Worm (Caenorhabditis elegans) whole organism, L4 larva: ENCODE measurements around the gene F12F6.7.

Source experiments
- D1046.2 ChIP-seq: fragments of 200-800 bp; sonication (Bioruptor generic); IDR thresholded peaks from 2 replicates; pipeline ENCODE4 v1.3.6; 2022; ENCODE audit warnings: missing genetic modification characterization, missing compliant biosample characterization
- F37D6.2 ChIP-seq: sonication (generic microtip); optimal IDR thresholded peaks from 2 replicates; lab custom pipeline; 2016; ENCODE audit warnings: mild to moderate bottlenecking, missing genetic modification characterization, missing compliant biosample characterization
- F44E2.7 ChIP-seq: fragments of 200-800 bp; sonication (Bioruptor generic); IDR thresholded peaks from 2 replicates; pipeline ENCODE4 v2.1.2; 2022; ENCODE audit warnings: missing genetic modification characterization, missing compliant biosample characterization
- F49E8.2 ChIP-seq: sonication (generic microtip); optimal IDR thresholded peaks from 2 replicates; lab custom pipeline; 2016; ENCODE audit warnings: missing compliant biosample characterization, mild to moderate bottlenecking, missing genetic modification characterization, borderline replicate concordance
- Y75B8A.6 ChIP-seq: fragments of 200-800 bp; sonication (Bioruptor generic); IDR thresholded peaks from 2 replicates; pipeline ENCODE4 v1.3.6; 2022; ENCODE audit warnings: missing genetic modification reagents, missing genetic modification characterization, missing compliant biosample characterization
- ZK546.5 ChIP-seq, 2 experiments: sonication (generic microtip); optimal IDR thresholded peaks; 2 replicates each; lab custom pipeline; 2017; ENCODE audit warnings: missing biosample characterization in 2 of 2, missing genetic modification characterization in 2 of 2
- aha-1 ChIP-seq: fragments of 150-350 bp; peaks from one replicate; lab custom pipeline; 2014; ENCODE audit warnings: missing biosample characterization, missing genetic modification characterization
- ama-1 ChIP-seq: fragments of 150-350 bp; optimal IDR thresholded peaks from 2 replicates; lab custom pipeline; 2014; ENCODE audit warnings: inconsistent platforms, mixed read lengths
- arid-1 ChIP-seq: fragments of 200-800 bp; sonication (Bioruptor generic); conservative IDR thresholded peaks from 2 replicates; pipeline ENCODE4 v1.3.6; 2022; ENCODE audit warnings: missing genetic modification reagents, missing genetic modification characterization, missing compliant biosample characterization
- ceh-28 ChIP-seq: fragments of 150-350 bp; optimal IDR thresholded peaks from 2 replicates; lab custom pipeline; 2014; ENCODE audit warnings: missing biosample characterization, missing genetic modification reagents, missing genetic modification characterization
- ceh-44 ChIP-seq: fragments of 200-800 bp; sonication (Bioruptor generic); IDR thresholded peaks from 2 replicates; pipeline ENCODE4 v1.3.6; 2022; ENCODE audit warnings: missing genetic modification reagents, missing genetic modification characterization, missing compliant biosample characterization
- ctbp-1 ChIP-seq: fragments of 200-800 bp; sonication (Bioruptor generic); IDR thresholded peaks from 2 replicates; pipeline ENCODE4 v1.3.6; 2022; ENCODE audit warnings: missing genetic modification reagents, missing genetic modification characterization, missing compliant biosample characterization
- daf-16 ChIP-seq, 3 experiments: sonication (generic microtip); optimal IDR thresholded peaks; 2 replicates each; lab custom pipeline; 2016 to 2017; ENCODE audit warnings: missing genetic modification characterization in 3 of 3, missing genetic modification reagents in 3 of 3, mild to moderate bottlenecking in 2 of 3, missing compliant biosample characterization in 2 of 3, missing biosample characterization in 1 of 3, moderate library complexity in 1 of 3
- daf-8 ChIP-seq: fragments of 200-800 bp; sonication (Bioruptor generic); IDR thresholded peaks from 2 replicates; pipeline ENCODE4 v1.3.6; 2022; ENCODE audit warnings: missing genetic modification characterization, missing compliant biosample characterization
- dpl-1 ChIP-seq: fragments of 150-350 bp; optimal IDR thresholded peaks from 2 replicates; lab custom pipeline; 2014; ENCODE audit warnings: missing biosample characterization, missing genetic modification reagents, missing genetic modification characterization
- egl-43 ChIP-seq: fragments of 200-800 bp; sonication (Bioruptor generic); IDR thresholded peaks from 2 replicates; pipeline ENCODE4 v1.3.6; 2022; ENCODE audit warnings: missing genetic modification reagents, missing genetic modification characterization, missing compliant biosample characterization
- gei-8 ChIP-seq: fragments of 200-800 bp; sonication (Bioruptor generic); optimal IDR thresholded peaks from 2 replicates; lab custom pipeline; 2018; ENCODE audit warnings: mild to moderate bottlenecking, missing genetic modification characterization, missing compliant biosample characterization
- hlh-30 ChIP-seq: sonication (generic microtip); optimal IDR thresholded peaks from 2 replicates; lab custom pipeline; 2017; ENCODE audit warnings: antibody characterized with exemption, mild to moderate bottlenecking, missing genetic modification characterization, missing compliant biosample characterization; ENCODE audit not compliant: insufficient read depth
- jun-1 ChIP-seq: fragments of 150-350 bp; optimal IDR thresholded peaks from 2 replicates; lab custom pipeline; 2014; ENCODE audit warnings: missing biosample characterization, missing genetic modification reagents, missing genetic modification characterization
- lin-15B ChIP-seq: fragments of 150-350 bp; sonication (generic microtip); optimal IDR thresholded peaks from 3 replicates; lab custom pipeline; 2014; ENCODE audit warnings: missing biosample characterization, missing genetic modification characterization
- lin-38 ChIP-seq: fragments of 200-800 bp; sonication (Bioruptor generic); IDR thresholded peaks from 2 replicates; pipeline ENCODE4 v1.3.6; 2022; ENCODE audit warnings: missing genetic modification reagents, missing genetic modification characterization, missing compliant biosample characterization
- lsy-2 ChIP-seq, 2 experiments: fragments of 150-350 bp in 1 of 2; sonication (generic microtip) in 1 of 2; optimal IDR thresholded peaks; 2 replicates each; lab custom pipeline; 2014 to 2017; ENCODE audit warnings: missing biosample characterization in 2 of 2, missing genetic modification characterization in 2 of 2
- madf-5 ChIP-seq, 2 experiments: fragments of 200-800 bp; sonication (Bioruptor generic); IDR thresholded peaks; 2 replicates each; pipeline ENCODE4 v1.3.6; 2022; ENCODE audit warnings: missing compliant biosample characterization in 2 of 2, missing genetic modification characterization in 2 of 2
- mdt-29 ChIP-seq: fragments of 200-800 bp; sonication (Bioruptor generic); IDR thresholded peaks from 2 replicates; pipeline ENCODE4 v1.3.6; 2022; ENCODE audit warnings: missing genetic modification reagents, missing genetic modification characterization, missing compliant biosample characterization
- mes-2 ChIP-seq: sonication (generic microtip); optimal IDR thresholded peaks from 2 replicates; lab custom pipeline; 2016; ENCODE audit warnings: missing genotype, mild to moderate bottlenecking, missing genetic modification characterization, missing compliant biosample characterization; ENCODE audit not compliant: poor library complexity, severe bottlenecking
- mxl-2 ChIP-seq: fragments of 200-800 bp; sonication (Bioruptor generic); conservative IDR thresholded peaks from 2 replicates; pipeline ENCODE4 v1.3.6; 2022; ENCODE audit warnings: missing genetic modification reagents, missing genetic modification characterization, missing compliant biosample characterization
- nhr-10 ChIP-seq: fragments of 150-350 bp; optimal IDR thresholded peaks from 2 replicates; lab custom pipeline; 2014; ENCODE audit warnings: missing biosample characterization, missing genetic modification characterization
- nhr-11 ChIP-seq: fragments of 150-350 bp; optimal IDR thresholded peaks from 2 replicates; lab custom pipeline; 2014; ENCODE audit warnings: missing biosample characterization, missing genetic modification characterization
- nhr-6 ChIP-seq: fragments of 150-350 bp; optimal IDR thresholded peaks from 2 replicates; lab custom pipeline; 2014; ENCODE audit warnings: missing biosample characterization, missing genetic modification characterization
- nhr-77 ChIP-seq: fragments of 150-350 bp; optimal IDR thresholded peaks from 2 replicates; lab custom pipeline; 2014; ENCODE audit warnings: missing biosample characterization, missing genetic modification characterization
- pha-4 ChIP-seq, 2 experiments: fragments of 150-350 bp in 1 of 2; fragments of 200-800 bp in 1 of 2; sonication (Bioruptor generic) in 1 of 2; IDR thresholded peaks in 1 of 2; optimal IDR thresholded peaks in 1 of 2; 2 replicates each; pipeline versions ENCODE4 v1.3.6 to Lab custom; 2014 to 2022; ENCODE audit warnings: missing genetic modification characterization in 2 of 2, missing genetic modification reagents in 2 of 2, missing biosample characterization in 1 of 2, missing compliant biosample characterization in 1 of 2
- rbr-2 ChIP-seq: sonication (generic microtip); optimal IDR thresholded peaks from 2 replicates; lab custom pipeline; 2016; ENCODE audit warnings: missing genotype, missing genetic modification characterization, missing compliant biosample characterization
- set-16 ChIP-seq: fragments of 200-800 bp; sonication (Bioruptor generic); IDR thresholded peaks from 2 replicates; pipeline ENCODE4 v1.3.6; 2022; ENCODE audit warnings: missing genetic modification reagents, missing genetic modification characterization, missing compliant biosample characterization
- snpc-1.2 ChIP-seq: fragments of 200-800 bp; sonication (Bioruptor generic); IDR thresholded peaks from 2 replicates; pipeline ENCODE4 v1.3.6; 2022; ENCODE audit warnings: missing genetic modification reagents, missing genetic modification characterization, missing compliant biosample characterization
- spr-1 ChIP-seq: sonication (generic microtip); optimal IDR thresholded peaks from 2 replicates; lab custom pipeline; 2016; ENCODE audit warnings: mild to moderate bottlenecking, missing genetic modification characterization, missing compliant biosample characterization
- spr-3 ChIP-seq: fragments of 200-800 bp; sonication (Bioruptor generic); optimal IDR thresholded peaks from 2 replicates; lab custom pipeline; 2018; ENCODE audit warnings: mild to moderate bottlenecking, missing genetic modification characterization, missing compliant biosample characterization
- tag-97 ChIP-seq: fragments of 200-800 bp; sonication (Bioruptor generic); IDR thresholded peaks from 2 replicates; pipeline ENCODE4 v1.3.6; 2022; ENCODE audit warnings: missing genetic modification characterization, missing compliant biosample characterization
- unc-62 ChIP-seq, 3 experiments: fragments of 150-350 bp in 1 of 3; sonication (generic microtip); optimal IDR thresholded peaks in 2 of 3; peaks in 1 of 3; 1 replicate in 1 of 3; 2 replicates in 2 of 3; lab custom pipeline; 2014 to 2017; ENCODE audit warnings: missing biosample characterization in 3 of 3, missing genetic modification characterization in 3 of 3, missing genetic modification reagents in 3 of 3, missing genotype in 1 of 3
- zag-1 ChIP-seq: fragments of 150-350 bp; optimal IDR thresholded peaks from 2 replicates; lab custom pipeline; 2014; ENCODE audit warnings: missing biosample characterization, missing genetic modification characterization
- zip-11 ChIP-seq: fragments of 200-800 bp; sonication (Bioruptor generic); IDR thresholded peaks from 2 replicates; pipeline ENCODE4 v1.3.6; 2022; ENCODE audit warnings: missing genetic modification characterization, missing compliant biosample characterization

Gene F12F6.7

DNA sequence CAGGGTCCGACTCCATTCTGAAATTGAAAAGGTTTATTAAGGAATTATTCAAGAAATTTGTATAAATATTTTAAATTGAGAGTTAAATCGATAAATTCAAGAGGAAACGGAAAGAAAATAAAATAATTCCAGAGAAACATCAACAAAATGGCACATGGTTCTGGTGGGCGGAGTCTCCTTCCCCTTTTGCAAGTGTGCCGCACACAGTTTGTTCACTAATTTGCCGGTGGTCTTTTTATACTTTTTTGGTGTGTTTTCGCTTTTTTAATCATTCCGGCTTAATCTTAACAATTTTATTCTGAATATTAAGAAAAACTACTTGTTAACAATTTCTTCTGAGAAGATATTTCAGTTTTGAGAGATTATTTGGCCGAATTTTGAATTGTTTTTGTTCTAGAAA, 43.3 kb upstream of the F12F6.7 start, which contains the start of the genes ragc-1 and Y24F12A.1 (continued):
- TF ChIP-seq pha-4 (GFP tag; IDR thresholded peaks at IDR 0.05; lab: Robert Waterston, UW): no peak
- TF ChIP-seq pha-4 (tag; optimal IDR thresholded peaks at IDR 0.05; lab: Kevin White, UChicago): peak; percentile 51
- TF ChIP-seq ctbp-1: no peak
- TF ChIP-seq lin-15B (tag; lab: Kevin White, UChicago): no peak
- no peak for TF ChIP-seq F44E2.7
- no peak for TF ChIP-seq zip-11 (GFP tag; lab: Robert Waterston, UW)
- TF ChIP-seq jun-1 (tag; lab: Kevin White, UChicago): no peak
- TF ChIP-seq mdt-29: no peak

DNA sequence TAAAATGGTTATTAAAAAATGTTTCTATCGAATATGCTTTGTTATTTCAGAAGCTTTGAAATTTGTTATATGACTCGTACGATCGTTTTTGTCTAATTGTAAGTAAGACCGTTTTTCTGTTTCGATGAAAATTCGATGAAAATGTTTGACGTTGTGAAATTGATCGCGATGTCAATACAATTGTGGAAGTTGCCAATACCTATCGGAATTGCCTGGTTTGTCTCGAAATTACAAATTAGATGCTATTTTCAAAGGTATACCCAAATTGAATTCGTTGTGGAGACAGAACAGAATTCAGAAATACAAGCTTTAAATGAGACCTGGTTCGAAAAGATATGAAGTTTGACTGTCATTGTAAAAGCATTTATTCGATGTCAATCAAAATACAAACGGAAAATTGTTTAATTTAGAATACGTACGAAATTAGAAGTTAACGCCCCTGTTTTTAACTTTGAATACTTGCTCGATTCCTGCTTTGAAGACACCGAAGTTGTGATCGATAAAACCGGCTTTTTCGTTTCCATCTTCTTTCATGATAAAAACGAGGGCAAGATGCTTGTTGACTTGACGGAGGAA, 41.7 kb upstream of the F12F6.7 start:
- TF ChIP-seq hlh-30 (tag; lab: Kevin White, UChicago): no peak
- peak; percentile 47 for TF ChIP-seq lin-38 (GFP tag; lab: Robert Waterston, UW)
- TF ChIP-seq ceh-28: no peak
- TF ChIP-seq snpc-1.2 (GFP tag; lab: Robert Waterston, UW): peak; percentile 40; the same call in 1 of the 2 replicates
- TF ChIP-seq ZK546.5 (tag; optimal IDR thresholded peaks at IDR 0.05; lab: Kevin White, UChicago): no peak
- TF ChIP-seq mes-2 (tag; lab: Kevin White, UChicago): no peak
- TF ChIP-seq F49E8.2 (tag; lab: Kevin White, UChicago): peak; percentile 6
- TF ChIP-seq zip-11 (GFP tag; lab: Robert Waterston, UW): no peak
- peak; percentile 13 for TF ChIP-seq aha-1 (tag; lab: Kevin White, UChicago)
- no peak for TF ChIP-seq D1046.2 (GFP tag; lab: Robert Waterston, UW)
- TF ChIP-seq daf-16 (GFP tag; optimal IDR thresholded peaks at IDR 0.05; lab: Kevin White, UChicago): no peak
- TF ChIP-seq daf-16 (tag; optimal IDR thresholded peaks at IDR 0.05; lab: Kevin White, UChicago): peak; percentile 21
- TF ChIP-seq unc-62 (GFP tag; optimal IDR thresholded peaks at IDR 0.05 in 1 of 2; lab: Kevin White, UChicago): peak in 1 of 2 experiments; percentile 96
- TF ChIP-seq unc-62 (tag; optimal IDR thresholded peaks at IDR 0.05; lab: Kevin White, UChicago): no peak
- no peak for TF ChIP-seq zag-1 (tag; lab: Kevin White, UChicago)
- no peak for TF ChIP-seq tag-97
- TF ChIP-seq daf-8 (GFP tag; lab: Robert Waterston, UW): no peak

DNA sequence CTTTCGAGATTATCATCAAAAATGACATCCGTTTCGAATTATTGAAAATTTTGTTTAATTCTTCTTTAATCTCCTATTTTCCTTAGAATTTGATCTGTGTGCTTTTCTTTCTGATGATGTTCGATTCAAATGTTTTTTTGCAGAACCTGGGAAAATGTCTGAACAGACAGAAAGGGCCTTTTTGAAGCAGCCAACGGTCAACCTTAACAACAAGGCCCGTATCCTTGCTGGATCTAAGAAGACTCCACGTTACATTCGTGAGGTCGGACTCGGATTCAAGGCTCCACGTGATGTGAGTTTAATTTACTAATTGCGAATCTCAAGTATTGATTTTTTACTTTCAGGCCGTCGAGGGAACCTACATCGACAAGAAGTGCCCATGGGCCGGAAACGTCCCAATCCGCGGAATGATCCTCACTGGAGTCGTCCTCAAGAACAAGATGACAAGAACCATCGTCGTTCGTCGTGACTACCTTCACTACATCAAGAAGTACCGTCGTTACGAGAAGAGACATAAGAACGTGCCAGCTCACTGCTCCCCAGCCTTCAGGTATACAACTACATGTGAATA, 41.0 kb upstream of the F12F6.7 start, which contains the start of gene rps-11:
TSS of gene rps-11 (plus strand) at position 144 of the 571 bp plus-strand sequence.
- TF ChIP-seq spr-1 (tag; lab: Kevin White, UChicago): no peak
- 0 out of 2 replicates have a peak, but pooled peaks have one; percentile 6 for TF ChIP-seq egl-43 (GFP tag; lab: Robert Waterston, UW)
- TF ChIP-seq aha-1 (tag; lab: Kevin White, UChicago): peak; percentile 92

DNA sequence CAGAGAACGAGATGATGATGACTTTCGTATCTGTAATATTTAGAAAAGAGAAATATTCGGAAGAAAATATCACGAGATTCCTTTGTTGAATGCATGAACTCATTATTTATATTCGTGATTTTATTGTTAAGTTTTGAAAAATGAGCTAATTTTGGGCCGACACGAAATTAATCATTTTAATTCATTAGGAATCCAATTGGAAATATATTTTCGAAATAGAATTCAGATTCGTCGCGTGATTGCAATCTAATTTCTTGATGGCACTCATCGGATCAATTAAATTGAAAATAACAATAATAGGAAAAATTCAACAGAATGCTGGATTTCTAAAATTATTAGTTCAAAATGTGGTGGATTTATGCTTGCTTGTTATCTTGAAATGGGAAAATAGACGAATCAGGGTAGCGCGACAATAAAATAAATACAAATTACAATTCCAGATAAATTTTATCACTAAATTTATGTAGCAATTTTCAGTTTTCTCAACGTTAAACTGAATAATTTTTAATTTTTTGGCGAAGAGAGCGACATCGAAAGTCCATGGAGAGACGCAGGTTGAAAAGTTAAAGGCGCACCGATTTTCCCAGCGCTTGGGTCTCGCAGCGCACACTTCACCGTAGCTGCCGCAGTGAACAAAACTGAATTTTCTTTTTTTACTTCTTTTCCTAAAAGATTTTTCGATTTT, 40.2 kb upstream of the F12F6.7 start:
- 0 out of 2 replicates have a peak, but pooled peaks have one; percentile 30 for TF ChIP-seq ctbp-1
- peak; percentile 27 for TF ChIP-seq F37D6.2 (tag; lab: Kevin White, UChicago)
- TF ChIP-seq lin-38 (GFP tag; lab: Robert Waterston, UW): peak; percentile 67
- TF ChIP-seq gei-8 (GFP tag; lab: Kevin White, UChicago): no peak
- no peak for TF ChIP-seq daf-8 (GFP tag; lab: Robert Waterston, UW)
- TF ChIP-seq lsy-2 (tag; optimal IDR thresholded peaks at IDR 0.05; lab: Kevin White, UChicago): peak; percentile 16 to 94
- peak; percentile 48 for TF ChIP-seq arid-1
- TF ChIP-seq ceh-44: peak; percentile 52; the same call in 1 of the 2 replicates
- TF ChIP-seq spr-1 (tag; lab: Kevin White, UChicago): peak; percentile 54
- TF ChIP-seq set-16 (GFP tag; lab: Robert Waterston, UW): peak; percentile 9; the same call in 1 of the 2 replicates
- peak; percentile 14 for TF ChIP-seq ama-1
- TF ChIP-seq Y75B8A.6 (GFP tag; lab: Robert Waterston, UW): no peak
- peak; percentile 89 for TF ChIP-seq aha-1 (tag; lab: Kevin White, UChicago)
- no peak for TF ChIP-seq zag-1 (tag; lab: Kevin White, UChicago)
- TF ChIP-seq spr-3 (GFP tag; lab: Kevin White, UChicago): no peak
- TF ChIP-seq madf-5 (GFP tag; IDR thresholded peaks at IDR 0.05; lab: Robert Waterston, UW): no peak
- peak; percentile 43 for TF ChIP-seq nhr-6 (tag; lab: Kevin White, UChicago)
- TF ChIP-seq snpc-1.2 (GFP tag; lab: Robert Waterston, UW): peak; percentile 44; the same call in 1 of the 2 replicates
- TF ChIP-seq D1046.2 (GFP tag; lab: Robert Waterston, UW): no peak
- no peak for TF ChIP-seq mxl-2 (GFP tag; lab: Robert Waterston, UW)
- TF ChIP-seq nhr-10 (tag; lab: Kevin White, UChicago): no peak
- peak; percentile 63 for TF ChIP-seq dpl-1
- peak; percentile 24 for TF ChIP-seq nhr-11 (tag; lab: Kevin White, UChicago)
- TF ChIP-seq rbr-2: peak; percentile 70
- peak; percentile 7 for TF ChIP-seq nhr-77 (tag; lab: Kevin White, UChicago)
